Worm (Caenorhabditis elegans) whole organism, L4 larva: ENCODE measurements around the gene C06A1.7.

Experiments
- Y5F2A.4 ChIP-seq: fragments of 200-800 bp; sonication (Bioruptor generic); optimal IDR thresholded peaks from 2 replicates; lab custom pipeline; 2018; ENCODE audit warnings: mild to moderate bottlenecking, missing genetic modification characterization, missing compliant biosample characterization
- aha-1 ChIP-seq: fragments of 150-350 bp; peaks from one replicate; lab custom pipeline; 2014; ENCODE audit warnings: missing biosample characterization, missing genetic modification characterization
- spr-3 ChIP-seq: fragments of 200-800 bp; sonication (Bioruptor generic); optimal IDR thresholded peaks from 2 replicates; lab custom pipeline; 2018; ENCODE audit warnings: mild to moderate bottlenecking, missing genetic modification characterization, missing compliant biosample characterization

Gene C06A1.7

ce11 chrII:10612743-10613142 lies 48.1 kb downstream of the C06A1.7 start, which contains the start of gene C14A4.12:
Gene C14A4.12 (plus strand): TSS chrII:10613043.
- peak; percentile 54 for TF ChIP-seq aha-1 (tag; lab: Kevin White, UChicago)
- TF ChIP-seq Y5F2A.4 (GFP tag; lab: Kevin White, UChicago) = no peak
- TF ChIP-seq spr-3 (GFP tag; lab: Kevin White, UChicago) = no peak
